Fruit fly (Drosophila melanogaster): ENCODE data around the gene miple2.

dm6 chr3L:312323-312722 lies 41.3 kb downstream of the miple2 start:
- no peak for TF ChIP-seq dsx (GFP tag; optimal IDR thresholded peaks at IDR 0.05; ENCODE audit: poor library complexity, severe bottlenecking)
- TF ChIP-seq Sox15 (GFP tag; optimal IDR thresholded peaks at IDR 0.05) = no peak
- no peak for TF ChIP-seq Gug (GFP tag; IDR thresholded peaks at IDR 0.05)
- TF ChIP-seq fd85E (GFP tag; optimal IDR thresholded peaks at IDR 0.05) = no peak
- TF ChIP-seq Ets96B (tag; optimal IDR thresholded peaks at IDR 0.05) = no peak
- no peak for TF ChIP-seq ss (GFP tag; optimal IDR thresholded peaks at IDR 0.05)
- TF ChIP-seq CG3032 (tag; optimal IDR thresholded peaks at IDR 0.05) = no peak
- no peak for TF ChIP-seq CG34406 (GFP tag; optimal IDR thresholded peaks at IDR 0.05)
- TF ChIP-seq CG9139 (GFP tag; optimal IDR thresholded peaks at IDR 0.05) = no peak
